Fruit fly (Drosophila melanogaster) Kc167 (cell line): ENCODE data around the gene RpS27A.

Experiments
- insv ChIP-seq: fragments of >200 bp; optimal IDR thresholded peaks from 3 replicates; lab custom pipeline; 2018; ENCODE audit warnings: missing external identifiers
- psq ChIP-seq: fragments of >200 bp; optimal IDR thresholded peaks from 2 replicates; lab custom pipeline; 2017; ENCODE audit warnings: missing external identifiers

DNA sequence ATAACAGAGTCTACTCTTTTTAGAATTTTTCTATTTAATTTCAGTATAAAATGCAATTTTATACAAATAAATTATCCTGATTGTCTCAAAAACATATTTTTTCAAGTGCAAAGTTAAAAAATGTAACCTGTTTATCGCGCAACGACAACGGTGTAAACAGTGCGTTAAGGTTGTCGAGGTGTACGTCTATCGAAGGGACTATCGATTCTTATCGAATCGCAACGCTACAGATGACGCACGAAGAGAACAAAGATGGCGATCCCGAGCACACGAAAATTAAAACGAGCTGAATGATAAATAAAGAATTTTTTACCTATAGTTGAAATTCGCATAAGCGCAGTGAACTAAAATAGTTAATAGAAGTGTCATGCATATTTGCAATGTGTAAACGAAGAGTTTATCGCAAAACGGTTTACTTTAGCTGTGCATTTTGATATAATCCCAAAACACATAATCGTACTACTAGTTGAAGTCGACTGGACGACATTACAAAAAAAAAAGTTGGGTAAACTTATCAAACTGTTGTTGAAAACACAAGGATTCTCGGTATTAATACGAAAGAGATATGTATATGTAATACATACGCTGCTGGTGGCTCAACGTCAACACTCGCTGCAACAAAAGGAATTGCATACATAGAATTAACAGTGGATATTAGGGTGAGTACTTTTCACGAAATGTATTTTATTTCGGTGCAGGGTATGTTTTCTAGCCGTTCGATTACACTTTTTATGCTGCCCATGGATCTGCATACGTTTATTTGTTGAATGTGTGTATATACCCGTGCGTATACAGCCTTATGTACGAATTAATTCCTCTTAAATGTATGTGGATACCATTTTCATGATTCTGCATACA is 20.1 kb upstream of the RpS27A start, which contains the start of gene da:
- TF ChIP-seq insv (no peak), psq (lab: Kevin White, UChicago) (no peak)
